Worm (Caenorhabditis elegans) whole organism, L4/young adult: ENCODE data around the gene F58B4.7.

ENCODE experiments used
- W03F9.2 ChIP-seq: fragments of 150-350 bp; optimal IDR thresholded peaks from 2 replicates; lab custom pipeline; 2014; ENCODE audit warnings: missing biosample characterization, missing genetic modification characterization
- him-1 ChIP-seq: sonication (generic microtip); optimal IDR thresholded peaks from 2 replicates; lab custom pipeline; 2016; ENCODE audit warnings: missing genotype, missing genetic modification reagents, missing genetic modification characterization, missing compliant biosample characterization

DNA sequence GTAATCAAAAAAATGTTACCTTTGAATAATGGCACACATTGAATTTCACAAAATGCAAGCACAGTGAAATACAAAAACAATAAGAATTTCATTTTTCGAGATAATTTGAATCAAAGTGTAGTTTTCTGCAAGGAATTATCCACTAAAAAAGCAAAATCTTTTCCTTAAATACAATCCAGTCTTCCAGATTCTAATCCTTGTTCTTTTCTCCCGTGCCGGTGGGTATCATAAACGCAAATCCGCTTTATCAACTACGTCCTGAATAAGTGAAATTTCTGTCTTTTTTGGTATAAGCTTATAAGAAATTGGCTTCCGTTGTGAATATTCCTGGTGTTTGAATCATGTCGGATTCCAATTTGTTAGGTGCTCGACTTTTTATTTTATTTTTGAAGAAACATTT, 35.0 kb downstream of the F58B4.7 start:
- TF ChIP-seq him-1 (tag; lab: Kevin White, UChicago) (no peak), W03F9.2 (no peak)
